Worm (Caenorhabditis elegans): ENCODE measurements around the gene clec-9.

Gene clec-9

DNA sequence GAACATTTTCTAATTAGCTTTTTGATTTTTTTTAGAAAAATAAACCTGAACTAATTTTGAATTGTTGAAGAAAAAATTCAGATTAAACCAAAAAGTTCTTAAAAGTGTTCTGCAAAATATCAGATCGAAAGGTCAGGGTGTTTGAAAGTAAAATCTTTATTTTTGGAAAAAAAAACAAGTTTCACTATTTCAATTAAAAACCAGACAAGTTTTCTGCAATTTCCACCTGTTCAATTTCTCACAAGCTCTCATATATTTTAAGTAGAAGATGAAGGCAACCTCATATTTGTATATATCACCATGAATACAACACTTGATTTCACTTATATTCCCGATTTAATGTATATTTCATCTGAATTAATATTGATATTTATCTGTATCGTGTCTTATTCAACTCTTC, 19.2 kb downstream of the clec-9 start, which contains the start of gene srz-102:
Gene srz-102, plus strand, starts transcription at position 301 of the 400 bp plus-strand sequence.
- TF ChIP-seq nhr-48 (tag; optimal IDR thresholded peaks at IDR 0.05) = no peak
- no peak for TF ChIP-seq F49E8.2 (tag; optimal IDR thresholded peaks at IDR 0.05; ENCODE audit: borderline replicate concordance)
- TF ChIP-seq nhr-6 (tag; optimal IDR thresholded peaks at IDR 0.05) = no peak
- no peak for TF ChIP-seq attf-4 (tag; optimal IDR thresholded peaks at IDR 0.05)
- no peak for TF ChIP-seq fkh-10 (GFP tag; optimal IDR thresholded peaks at IDR 0.05)
- no peak for TF ChIP-seq nhr-102 (tag; optimal IDR thresholded peaks at IDR 0.05)
- TF ChIP-seq dmd-8 (GFP tag; IDR thresholded peaks at IDR 0.05) = no peak
- TF ChIP-seq unc-62 (GFP tag; optimal IDR thresholded peaks at IDR 0.05 in 1 of 2) = no peak
- no peak for TF ChIP-seq unc-62 (tag; optimal IDR thresholded peaks at IDR 0.05)
- TF ChIP-seq daf-16 (GFP tag; optimal IDR thresholded peaks at IDR 0.05) = no peak
- TF ChIP-seq daf-16 (tag; optimal IDR thresholded peaks at IDR 0.05) = no peak
- no peak for TF ChIP-seq mxl-3 (GFP tag; optimal IDR thresholded peaks at IDR 0.05)
- no peak for TF ChIP-seq snpc-1.2 (GFP tag; IDR thresholded peaks at IDR 0.05)
- TF ChIP-seq nhr-77 (tag; optimal IDR thresholded peaks at IDR 0.05) = no peak
- no peak for TF ChIP-seq unc-39 (tag; optimal IDR thresholded peaks at IDR 0.05)
- no peak for TF ChIP-seq mdt-29 (GFP tag; IDR thresholded peaks at IDR 0.05)
- no peak for TF ChIP-seq lin-29 (GFP tag; IDR thresholded peaks at IDR 0.05)
- TF ChIP-seq lin-38 (GFP tag; IDR thresholded peaks at IDR 0.05) = no peak
- no peak for TF ChIP-seq fos-1 (tag; optimal IDR thresholded peaks at IDR 0.05)
- no peak for TF ChIP-seq ceh-44 (GFP tag; IDR thresholded peaks at IDR 0.05)

DNA sequence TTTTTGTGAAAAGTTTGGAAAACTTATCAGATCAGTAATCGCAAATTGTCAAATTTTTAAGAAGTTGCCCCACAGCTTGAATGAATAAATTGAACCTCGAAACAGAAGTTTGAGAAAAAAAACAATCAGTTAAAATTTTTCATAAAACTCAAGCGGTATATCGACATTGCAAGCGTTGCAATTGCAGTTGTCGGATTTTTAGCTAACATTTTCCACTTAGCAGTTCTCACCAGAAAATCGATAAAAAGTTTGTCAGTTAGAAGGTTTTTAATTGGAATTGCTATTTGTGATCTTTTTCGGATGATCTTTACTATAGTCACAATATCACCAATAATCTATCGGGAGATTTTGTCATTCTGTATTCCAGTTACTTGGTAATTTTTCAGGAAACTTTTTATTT, 20.7 kb downstream of the clec-9 start, which contains the start of gene srw-43:
Gene srw-43, plus strand, starts transcription at position 301 of the 400 bp plus-strand sequence.
- TF ChIP-seq nhr-111 (GFP tag; optimal IDR thresholded peaks at IDR 0.05) = no peak
- no peak for TF ChIP-seq duxl-1 (tag; optimal IDR thresholded peaks at IDR 0.05; ENCODE audit: poor library complexity)
- TF ChIP-seq mdl-1 (tag; optimal IDR thresholded peaks at IDR 0.05) = no peak
- no peak for TF ChIP-seq sdz-12 (GFP tag; optimal IDR thresholded peaks at IDR 0.05)
- no peak for TF ChIP-seq mes-2 (tag; optimal IDR thresholded peaks at IDR 0.05; ENCODE audit: poor library complexity, severe bottlenecking)
- no peak for TF ChIP-seq zip-11 (GFP tag; IDR thresholded peaks at IDR 0.05)
- TF ChIP-seq hlh-30 (tag; optimal IDR thresholded peaks at IDR 0.05; ENCODE audit: insufficient read depth) = no peak
- no peak for TF ChIP-seq hlh-11 (tag; optimal IDR thresholded peaks at IDR 0.05)
- TF ChIP-seq pqm-1 (tag; optimal IDR thresholded peaks at IDR 0.05) = no peak
- no peak for TF ChIP-seq dmd-9 (GFP tag; IDR thresholded peaks at IDR 0.05)
- TF ChIP-seq lin-13 (GFP tag; optimal IDR thresholded peaks at IDR 0.05) = no peak
- TF ChIP-seq gei-8 (GFP tag; optimal IDR thresholded peaks at IDR 0.05) = no peak

DNA sequence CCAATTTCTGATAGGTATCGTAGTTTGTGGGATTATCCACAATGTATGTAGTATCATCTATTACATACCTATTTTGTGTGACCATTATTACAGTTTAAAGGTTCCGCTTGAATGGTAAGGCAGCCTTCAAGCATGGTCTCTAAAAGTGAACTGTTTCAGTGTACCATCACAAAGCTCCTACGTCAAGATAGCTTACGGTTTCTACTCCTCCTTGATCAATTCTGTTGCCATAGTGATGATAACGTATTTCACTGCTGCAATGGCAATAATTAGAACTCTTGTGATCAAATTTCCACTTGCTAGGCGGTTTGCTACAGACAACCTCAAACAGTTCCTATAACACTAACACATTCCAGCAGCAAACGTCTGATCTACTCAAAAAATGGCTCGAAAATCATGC, 23.1 kb downstream of the clec-9 start:
- no peak for TF ChIP-seq F10B5.3 (tag; optimal IDR thresholded peaks at IDR 0.05)
- TF ChIP-seq aha-1 (tag) = peak; percentile 91

DNA sequence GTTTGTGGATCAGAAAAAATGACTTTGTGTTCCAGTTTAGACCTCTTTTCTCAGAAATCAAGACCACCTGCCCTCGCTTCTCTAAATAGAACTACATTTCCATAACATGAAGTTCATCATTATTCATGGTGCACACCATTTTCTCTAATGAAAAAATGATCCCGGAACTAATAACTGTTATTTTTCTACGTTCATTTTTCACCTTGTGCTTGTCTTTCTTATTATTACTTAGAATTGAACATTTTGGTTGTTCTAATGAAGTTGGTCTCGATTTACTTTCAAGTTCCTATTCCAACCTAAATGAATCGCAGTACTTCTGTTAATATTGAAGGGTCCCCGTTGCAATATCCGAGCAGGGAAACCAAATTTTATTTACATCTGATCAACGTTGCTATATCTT, 23.6 kb downstream of the clec-9 start, which contains the start of gene srw-36:
Gene srw-36, plus strand, starts transcription at position 301 of the 400 bp plus-strand sequence.
- no peak for TF ChIP-seq lin-38 (GFP tag; IDR thresholded peaks at IDR 0.05)
- TF ChIP-seq rbr-2 (tag; optimal IDR thresholded peaks at IDR 0.05) = no peak
- no peak for TF ChIP-seq lim-7 (GFP tag; IDR thresholded peaks at IDR 0.05)
- TF ChIP-seq T26A8.4 (GFP tag; IDR thresholded peaks at IDR 0.05) = no peak
